Worm (Caenorhabditis elegans) whole organism, L2 larva: ENCODE measurements around the gene Y32F6B.1.

ENCODE experiments used
- C34F6.9 ChIP-seq: fragments of 150-350 bp; optimal IDR thresholded peaks from 2 replicates; lab custom pipeline; 2014; ENCODE audit warnings: missing biosample characterization, missing genetic modification characterization
- F13H6.1 ChIP-seq: sonication (generic microtip); optimal IDR thresholded peaks from 2 replicates; lab custom pipeline; 2016; ENCODE audit warnings: missing genetic modification characterization, missing compliant biosample characterization
- R02D3.7 ChIP-seq: fragments of 150-350 bp; optimal IDR thresholded peaks from 2 replicates; lab custom pipeline; 2014; ENCODE audit warnings: missing biosample characterization, missing genetic modification characterization
- Y55F3AM.14 ChIP-seq: fragments of 200-800 bp; sonication (Bioruptor generic); optimal IDR thresholded peaks from 2 replicates; lab custom pipeline; 2018; ENCODE audit warnings: mild to moderate bottlenecking, missing genetic modification characterization, missing compliant biosample characterization
- ama-1 ChIP-seq: fragments of 150-350 bp; optimal IDR thresholded peaks from 2 replicates; lab custom pipeline; 2018; ENCODE audit warnings: inconsistent platforms
- blmp-1 ChIP-seq: sonication (generic microtip); optimal IDR thresholded peaks from 2 replicates; lab custom pipeline; 2017; ENCODE audit warnings: missing genetic modification characterization, mild to moderate bottlenecking, missing compliant biosample characterization, antibody characterized with exemption, moderate library complexity; ENCODE audit not compliant: insufficient read depth
- ceh-82 ChIP-seq: fragments of 150-350 bp; optimal IDR thresholded peaks from 2 replicates; lab custom pipeline; 2014; ENCODE audit warnings: missing biosample characterization, missing genetic modification characterization
- crh-2 ChIP-seq: sonication (generic microtip); optimal IDR thresholded peaks from 2 replicates; lab custom pipeline; 2017; ENCODE audit warnings: missing biosample characterization, missing genetic modification characterization
- dmd-4 ChIP-seq: sonication (generic microtip); optimal IDR thresholded peaks from 2 replicates; lab custom pipeline; 2017; ENCODE audit warnings: missing biosample characterization, missing genetic modification characterization
- egl-27 ChIP-seq: sonication (generic microtip); optimal IDR thresholded peaks from 3 replicates; lab custom pipeline; 2017; ENCODE audit warnings: missing biosample characterization, missing genetic modification reagents, missing genetic modification characterization
- elt-3 ChIP-seq: sonication (generic microtip); optimal IDR thresholded peaks from 2 replicates; lab custom pipeline; 2017; ENCODE audit warnings: missing biosample characterization, missing genetic modification characterization
- gmeb-1 ChIP-seq: fragments of 150-350 bp; optimal IDR thresholded peaks from 2 replicates; lab custom pipeline; 2014; ENCODE audit warnings: missing biosample characterization, missing genetic modification characterization
- lin-11 ChIP-seq: fragments of 150-350 bp; sonication (generic microtip); optimal IDR thresholded peaks from 2 replicates; lab custom pipeline; 2014; ENCODE audit warnings: missing biosample characterization, missing genetic modification characterization, inconsistent platforms, mixed read lengths
- lin-13 ChIP-seq: fragments of 150-350 bp; optimal IDR thresholded peaks from 2 replicates; lab custom pipeline; 2014; ENCODE audit warnings: missing biosample characterization, missing genetic modification reagents, missing genetic modification characterization
- lin-39 ChIP-seq: fragments of 150-350 bp; optimal IDR thresholded peaks from 2 replicates; lab custom pipeline; 2014; ENCODE audit warnings: missing biosample characterization, missing genetic modification reagents, missing genetic modification characterization
- lsy-2 ChIP-seq, 2 experiments: fragments of 150-350 bp in 1 of 2; sonication (generic microtip) in 1 of 2; optimal IDR thresholded peaks; 2 replicates each; lab custom pipeline; 2014 to 2017; ENCODE audit warnings: missing biosample characterization in 2 of 2, missing genetic modification characterization in 2 of 2
- mab-5 ChIP-seq: fragments of 150-350 bp; optimal IDR thresholded peaks from 2 replicates; lab custom pipeline; 2014; ENCODE audit warnings: missing biosample characterization, missing genetic modification characterization
- mbf-1 ChIP-seq: sonication (generic microtip); optimal IDR thresholded peaks from 2 replicates; lab custom pipeline; 2017; ENCODE audit warnings: missing biosample characterization, missing genetic modification characterization
- mdl-1 ChIP-seq, 2 experiments: fragments of 150-350 bp in 1 of 2; sonication (generic microtip) in 1 of 2; optimal IDR thresholded peaks; 2 replicates each; lab custom pipeline; 2017; ENCODE audit warnings: missing biosample characterization in 2 of 2, missing genetic modification characterization in 2 of 2
- nhr-11 ChIP-seq: fragments of 150-350 bp; optimal IDR thresholded peaks from 2 replicates; lab custom pipeline; 2014; ENCODE audit warnings: missing biosample characterization, missing genetic modification characterization
- nhr-12 ChIP-seq: fragments of 150-350 bp; optimal IDR thresholded peaks from 2 replicates; lab custom pipeline; 2014; ENCODE audit warnings: missing biosample characterization, missing genetic modification characterization
- nhr-129 ChIP-seq: fragments of 150-350 bp; optimal IDR thresholded peaks from 2 replicates; lab custom pipeline; 2014; ENCODE audit warnings: missing biosample characterization, missing genetic modification characterization
- nhr-21 ChIP-seq: fragments of 150-350 bp; optimal IDR thresholded peaks from 2 replicates; lab custom pipeline; 2014; ENCODE audit warnings: missing biosample characterization, missing genetic modification characterization
- nhr-23 ChIP-seq: fragments of 150-350 bp; optimal IDR thresholded peaks from 2 replicates; lab custom pipeline; 2014; ENCODE audit warnings: missing biosample characterization, missing genetic modification reagents, missing genetic modification characterization
- nhr-237 ChIP-seq: fragments of 150-350 bp; optimal IDR thresholded peaks from 2 replicates; lab custom pipeline; 2014; ENCODE audit warnings: missing biosample characterization, missing genetic modification characterization
- nhr-25 ChIP-seq: fragments of 150-350 bp; sonication (generic microtip); optimal IDR thresholded peaks from 3 replicates; lab custom pipeline; 2014; ENCODE audit warnings: missing biosample characterization, missing genetic modification characterization
- nhr-77 ChIP-seq: fragments of 150-350 bp; optimal IDR thresholded peaks from 2 replicates; lab custom pipeline; 2014; ENCODE audit warnings: missing biosample characterization, missing genetic modification characterization
- peb-1 ChIP-seq: fragments of 150-350 bp; optimal IDR thresholded peaks from 2 replicates; lab custom pipeline; 2014; ENCODE audit warnings: missing biosample characterization, missing genetic modification characterization
- sem-4 ChIP-seq: fragments of 150-350 bp; optimal IDR thresholded peaks from 2 replicates; lab custom pipeline; 2014; ENCODE audit warnings: missing biosample characterization, missing genetic modification reagents, missing genetic modification characterization
- skn-1 ChIP-seq: sonication (generic microtip); optimal IDR thresholded peaks from 2 replicates; lab custom pipeline; 2017; ENCODE audit warnings: missing biosample characterization, missing genetic modification characterization
- sma-3 ChIP-seq: sonication (generic microtip); optimal IDR thresholded peaks from 2 replicates; lab custom pipeline; 2016; ENCODE audit warnings: missing genetic modification reagents, missing genetic modification characterization, missing compliant biosample characterization
- unc-55 ChIP-seq: fragments of 150-350 bp; sonication (generic microtip); optimal IDR thresholded peaks from 3 replicates; lab custom pipeline; 2014; ENCODE audit warnings: missing biosample characterization, missing genetic modification reagents, missing genetic modification characterization
- unc-62 ChIP-seq: fragments of 150-350 bp; optimal IDR thresholded peaks from 2 replicates; lab custom pipeline; 2014; ENCODE audit warnings: missing biosample characterization, missing genetic modification reagents, missing genetic modification characterization
- zag-1 ChIP-seq: fragments of 150-350 bp; optimal IDR thresholded peaks from 2 replicates; lab custom pipeline; 2014; ENCODE audit warnings: missing biosample characterization, missing genetic modification characterization
- ztf-11 ChIP-seq: sonication (generic microtip); optimal IDR thresholded peaks from 2 replicates; lab custom pipeline; 2017; ENCODE audit warnings: missing biosample characterization, missing genetic modification characterization
- ztf-4 ChIP-seq: fragments of 150-350 bp; optimal IDR thresholded peaks from 2 replicates; lab custom pipeline; 2014; ENCODE audit warnings: missing biosample characterization, missing genetic modification characterization

Gene Y32F6B.1

DNA sequence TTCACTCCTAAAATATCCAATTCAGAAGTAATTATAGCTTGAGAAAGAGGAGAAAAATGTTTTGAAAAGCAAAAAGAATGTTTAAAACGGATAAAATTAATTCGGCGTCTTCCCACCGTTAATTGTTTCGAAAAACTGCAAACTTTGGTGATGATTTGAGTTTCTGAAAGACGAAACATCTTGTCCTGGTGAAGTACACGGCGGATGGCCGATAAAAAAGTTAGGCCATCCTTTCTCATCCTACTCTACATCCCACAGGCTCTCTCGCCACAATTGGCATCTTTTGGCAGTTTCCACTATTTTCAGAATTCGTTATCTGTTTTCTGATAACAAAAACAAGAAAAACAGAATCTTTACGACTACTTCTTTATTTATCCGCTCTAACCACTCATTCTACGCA, 41.4 kb upstream of the Y32F6B.1 start, which contains the start of the genes C35A5.8 and hda-11 (continued):
- TF ChIP-seq nhr-237 (no peak), F13H6.1 (tag; lab: Kevin White, UChicago) (peak; percentile 73), gmeb-1 (tag; lab: Kevin White, UChicago) (peak; percentile 76), nhr-21 (peak; percentile 30), ama-1 (lab: Kevin White, UChicago) (no peak), lin-13 (GFP tag; lab: Kevin White, UChicago) (no peak), nhr-77 (no peak), unc-62 (GFP tag; lab: Kevin White, UChicago) (no peak), egl-27 (tag; lab: Kevin White, UChicago) (no peak), ztf-11 (tag; lab: Kevin White, UChicago) (no peak), nhr-12 (tag; lab: Kevin White, UChicago) (no peak), C34F6.9 (tag; lab: Kevin White, UChicago) (peak; percentile 69)
- TF ChIP-seq, all 48 proteins: peak for 15

DNA sequence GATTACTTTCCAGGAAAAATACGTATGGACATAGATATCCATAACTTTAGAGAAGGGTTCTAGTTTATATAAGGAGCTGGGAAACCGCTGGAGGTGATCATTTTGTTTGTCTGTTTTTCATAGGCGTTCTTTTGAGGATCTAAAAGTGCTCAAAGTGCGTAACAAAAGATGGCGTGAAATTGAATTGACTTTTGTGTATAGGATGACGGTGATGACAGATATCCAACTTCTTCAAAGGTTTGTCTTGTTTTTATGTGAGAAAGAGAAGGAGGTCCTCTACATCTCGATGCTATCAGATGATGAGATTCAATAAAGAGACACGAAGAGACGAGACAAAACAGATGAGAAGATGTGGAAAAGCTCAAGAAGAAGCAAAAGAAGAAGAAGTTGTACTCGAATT, 32.2 kb upstream of the Y32F6B.1 start:
- TF ChIP-seq mdl-1 (tag; optimal IDR thresholded peaks at IDR 0.05; lab: Kevin White, UChicago) (no peak), mbf-1 (no peak), lin-39 (no peak), skn-1 (tag; lab: Kevin White, UChicago) (no peak), lin-11 (no peak), sem-4 (tag; lab: Kevin White, UChicago) (no peak), nhr-77 (no peak), R02D3.7 (no peak), nhr-23 (no peak), nhr-11 (tag; lab: Kevin White, UChicago) (no peak), ceh-82 (tag; lab: Kevin White, UChicago) (no peak), dmd-4 (tag; lab: Kevin White, UChicago) (no peak), Y55F3AM.14 (GFP tag; lab: Kevin White, UChicago) (no peak)

DNA sequence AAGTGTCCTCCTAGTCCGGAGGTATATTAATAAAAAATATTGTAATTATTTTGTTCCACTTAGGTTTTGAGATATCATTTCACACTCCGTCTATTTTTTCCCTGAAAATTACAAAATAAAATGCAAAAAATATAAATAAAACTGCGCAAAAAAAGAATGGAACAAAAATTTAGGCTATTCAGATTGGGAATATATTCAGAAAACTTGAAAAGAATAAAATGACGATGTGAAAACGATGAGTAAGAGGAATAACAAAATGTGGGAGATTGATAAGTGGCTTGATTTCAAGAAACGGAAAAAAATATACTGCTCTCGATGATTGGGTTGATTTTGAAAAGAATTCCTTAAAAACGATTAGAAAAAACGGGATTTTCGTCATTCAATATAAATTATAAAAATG, 29.7 kb upstream of the Y32F6B.1 start, which contains the start of gene dmsr-8:
Gene dmsr-8, minus strand, starts transcription at position 101 of the 400 bp plus-strand sequence.
- TF ChIP-seq crh-2 (tag; lab: Kevin White, UChicago) (no peak), ztf-11 (tag; lab: Kevin White, UChicago) (no peak), lsy-2 (tag; optimal IDR thresholded peaks at IDR 0.05; lab: Kevin White, UChicago) (no peak), ztf-4 (tag; lab: Kevin White, UChicago) (no peak), egl-27 (tag; lab: Kevin White, UChicago) (no peak), Y55F3AM.14 (GFP tag; lab: Kevin White, UChicago) (no peak)

DNA sequence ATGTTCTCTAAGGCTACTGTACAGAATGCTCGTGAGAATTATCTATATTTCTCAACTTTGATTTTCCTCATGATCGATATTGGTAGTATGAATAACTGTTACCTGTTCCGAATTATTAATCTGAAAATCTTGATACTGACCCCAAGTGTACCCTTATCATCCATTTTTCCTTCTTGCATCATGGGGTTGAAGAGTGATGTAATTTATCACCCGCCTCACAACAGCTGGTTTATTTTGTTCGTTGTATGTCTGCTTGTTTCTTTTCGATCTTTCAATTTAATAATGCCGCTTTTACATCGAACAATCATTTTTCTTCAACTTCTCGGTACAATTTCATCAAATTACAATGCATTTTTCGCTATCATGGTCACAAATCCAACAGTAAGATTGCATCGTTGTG, 24.3 kb upstream of the Y32F6B.1 start, which contains the start of gene C35A5.6:
Gene C35A5.6, plus strand, starts transcription at position 283 of the 400 bp plus-strand sequence.
- TF ChIP-seq nhr-25 (tag; lab: Kevin White, UChicago) (peak; percentile 34), nhr-129 (tag; lab: Kevin White, UChicago) (peak; percentile 99), nhr-12 (tag; lab: Kevin White, UChicago) (no peak)
- TF ChIP-seq, all 48 proteins: peak for 2

DNA sequence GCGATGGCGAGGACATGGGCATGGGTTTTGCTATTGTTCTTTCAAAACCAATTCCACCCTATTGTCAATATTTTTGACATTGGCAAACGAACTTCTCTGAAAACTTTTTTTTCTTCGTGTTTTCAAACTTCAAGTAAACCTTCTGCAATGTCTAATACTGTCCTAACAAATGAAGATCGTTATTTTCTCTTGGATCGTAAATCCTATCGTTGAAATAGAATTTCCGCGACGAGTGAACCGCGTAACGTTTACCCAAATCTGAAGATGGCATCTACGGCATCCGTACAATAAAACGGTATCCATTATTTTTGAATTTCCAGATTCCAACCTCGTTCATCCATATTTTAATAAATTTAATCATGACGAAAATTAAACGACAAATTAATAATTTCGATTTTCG, 21.0 kb upstream of the Y32F6B.1 start, which contains the start of gene C35A5.5:
Gene C35A5.5, plus strand, starts transcription at position 301 of the 400 bp plus-strand sequence.
- no peak for TF ChIP-seq unc-55 (GFP tag; lab: Kevin White, UChicago)
- TF ChIP-seq F13H6.1 (tag; lab: Kevin White, UChicago): no peak
- TF ChIP-seq zag-1 (tag; lab: Kevin White, UChicago): no peak
- TF ChIP-seq peb-1 (tag; lab: Kevin White, UChicago): no peak
- TF ChIP-seq mab-5: no peak
- no peak for TF ChIP-seq gmeb-1 (tag; lab: Kevin White, UChicago)
- TF ChIP-seq elt-3: no peak
- TF ChIP-seq nhr-23: no peak
- no peak for TF ChIP-seq sma-3 (GFP tag; lab: Kevin White, UChicago)
- no peak for TF ChIP-seq nhr-129 (tag; lab: Kevin White, UChicago)
- TF ChIP-seq unc-62 (GFP tag; lab: Kevin White, UChicago): no peak
- TF ChIP-seq mdl-1 (tag; optimal IDR thresholded peaks at IDR 0.05; lab: Kevin White, UChicago): no peak
- no peak for TF ChIP-seq blmp-1 (tag; lab: Kevin White, UChicago)
